Worm (Caenorhabditis elegans): ENCODE data around the gene nlp-49.

- no peak for TF ChIP-seq T22C8.4 (GFP tag; IDR thresholded peaks at IDR 0.05)
- no peak for TF ChIP-seq ref-1 (GFP tag; conservative IDR thresholded peaks at IDR 0.05)
- 0 out of 2 replicates have a peak, but pooled peaks have one; percentile 56 for TF ChIP-seq flt-1 (GFP tag; IDR thresholded peaks at IDR 0.05)
- TF ChIP-seq klf-2 (GFP tag; conservative IDR thresholded peaks at IDR 0.05): no peak
- no peak for TF ChIP-seq tab-1 (GFP tag; IDR thresholded peaks at IDR 0.05)
Measured at ce11 chrX:5953174-5953573, 48.7 kb downstream of the nlp-49 start, which contains the start of the genes R07E4.5 and R07E4.3.
